Fruit fly (Drosophila melanogaster) whole organism, embryonic: ENCODE data around the gene Trpgamma.

ENCODE experiments used
- Awh ChIP-seq: fragments of 200-800 bp; sonication (Bioruptor generic); IDR thresholded peaks from 2 replicates; pipeline ENCODE4, ENCODE4 v1.3.6; 2022; ENCODE audit warnings: missing biosample characterization, missing genetic modification characterization
- Bgb ChIP-seq: fragments of 200-800 bp; sonication (Bioruptor generic); IDR thresholded peaks from 2 replicates; pipeline ENCODE4 v1.3.6; 2022; ENCODE audit warnings: missing biosample characterization, missing genetic modification characterization; ENCODE audit not compliant: partially characterized antibody
- CG10565 ChIP-seq: fragments of 200-800 bp; sonication (Bioruptor generic); optimal IDR thresholded peaks from 3 replicates; lab custom pipeline; 2016; ENCODE audit warnings: missing biosample characterization, mild to moderate bottlenecking, missing genetic modification characterization
- CG1233 ChIP-seq: fragments of 200-800 bp; sonication (Bioruptor generic); optimal IDR thresholded peaks from 4 replicates; lab custom pipeline; 2018; ENCODE audit warnings: missing biosample characterization, mild to moderate bottlenecking, missing genetic modification characterization
- CG13296 ChIP-seq: fragments of 200-800 bp; sonication (Bioruptor generic); optimal IDR thresholded peaks from 3 replicates; lab custom pipeline; 2018; ENCODE audit warnings: missing biosample characterization, mild to moderate bottlenecking, missing genetic modification characterization
- CG15073 ChIP-seq: fragments of 200-800 bp; sonication (Bioruptor generic); optimal IDR thresholded peaks from 2 replicates; lab custom pipeline; 2016; ENCODE audit warnings: missing biosample characterization, missing genetic modification characterization
- CG1603 ChIP-seq: fragments of 200-800 bp; sonication (Bioruptor generic); optimal IDR thresholded peaks from 2 replicates; lab custom pipeline; 2019; ENCODE audit warnings: missing biosample characterization, mild to moderate bottlenecking, missing genetic modification characterization, moderate library complexity
- CG17328 ChIP-seq: fragments of 200-800 bp; sonication (Bioruptor generic); IDR thresholded peaks from 2 replicates; pipeline ENCODE4 v1.3.6; 2022; ENCODE audit warnings: missing biosample characterization, missing genetic modification characterization
- CG17385 ChIP-seq: fragments of 200-800 bp; sonication (Bioruptor generic); optimal IDR thresholded peaks from 3 replicates; lab custom pipeline; 2018; ENCODE audit warnings: missing biosample characterization, mild to moderate bottlenecking, missing genetic modification characterization
- CG17568 ChIP-seq: fragments of 200-800 bp; sonication (Bioruptor generic); optimal IDR thresholded peaks from 2 replicates; lab custom pipeline; 2018; ENCODE audit warnings: missing biosample characterization, mild to moderate bottlenecking, missing genetic modification characterization, moderate library complexity
- CG18262 ChIP-seq: fragments of 200-800 bp; optimal IDR thresholded peaks from 3 replicates; lab custom pipeline; 2019; ENCODE audit warnings: missing biosample characterization, mild to moderate bottlenecking, missing genetic modification characterization, moderate library complexity
- CG18599 ChIP-seq: fragments of 200-800 bp; sonication (Bioruptor generic); optimal IDR thresholded peaks from 3 replicates; lab custom pipeline; 2017; ENCODE audit warnings: missing biosample characterization, missing genetic modification characterization, mild to moderate bottlenecking, moderate library complexity, missing genetic modification reagents
- CG2875 ChIP-seq: fragments of 200-800 bp; sonication (Bioruptor generic); optimal IDR thresholded peaks from 2 replicates; lab custom pipeline; 2017; ENCODE audit warnings: missing biosample characterization, mild to moderate bottlenecking, missing genetic modification characterization, missing genetic modification reagents
- CG3847 ChIP-seq: fragments of 200-800 bp; sonication (Bioruptor generic); IDR thresholded peaks from 2 replicates; pipeline ENCODE4 v1.3.6; 2022; ENCODE audit warnings: missing biosample characterization, missing genetic modification characterization
- CG4854 ChIP-seq: fragments of 200-800 bp; sonication (Bioruptor generic); optimal IDR thresholded peaks from 2 replicates; lab custom pipeline; 2016; ENCODE audit warnings: missing biosample characterization, missing genetic modification characterization, inconsistent platforms
- CG6791 ChIP-seq: fragments of 200-800 bp; sonication (Bioruptor generic); IDR thresholded peaks from 3 replicates; pipeline ENCODE4 v1.3.6; 2022; ENCODE audit warnings: missing biosample characterization, missing genetic modification characterization; ENCODE audit not compliant: partially characterized antibody
- CG7745 ChIP-seq: fragments of 200-800 bp; sonication (Bioruptor generic); optimal IDR thresholded peaks from 2 replicates; lab custom pipeline; 2018; ENCODE audit warnings: missing biosample characterization, mild to moderate bottlenecking, missing genetic modification characterization, moderate library complexity
- CG8924 ChIP-seq: fragments of 200-800 bp; optimal IDR thresholded peaks from 3 replicates; lab custom pipeline; 2019; ENCODE audit warnings: missing biosample characterization, mild to moderate bottlenecking, missing genetic modification characterization, moderate library complexity
- Dip2 ChIP-seq: fragments of 200-800 bp; sonication (Bioruptor generic); IDR thresholded peaks from 2 replicates; pipeline ENCODE4 v1.3.6; 2022; ENCODE audit warnings: missing biosample characterization, missing genetic modification characterization
- Fer3 ChIP-seq: fragments of 200-800 bp; sonication (Bioruptor generic); optimal IDR thresholded peaks from 2 replicates; lab custom pipeline; 2018; ENCODE audit warnings: missing biosample characterization, mild to moderate bottlenecking, missing genetic modification characterization, moderate library complexity
- HLH54F ChIP-seq: fragments of 200-800 bp; sonication (Bioruptor generic); optimal IDR thresholded peaks from 3 replicates; lab custom pipeline; 2016; ENCODE audit warnings: missing biosample characterization, missing genetic modification characterization
- Hmx ChIP-seq: fragments of 200-800 bp; sonication (Bioruptor generic); optimal IDR thresholded peaks from 2 replicates; lab custom pipeline; 2016; ENCODE audit warnings: missing biosample characterization, missing genetic modification characterization
- Med ChIP-seq: fragments of 200-800 bp; sonication (Bioruptor generic); peaks from one replicate; lab custom pipeline; 2016; ENCODE audit warnings: missing biosample characterization, missing genetic modification characterization, mild to moderate bottlenecking, inconsistent platforms, moderate library complexity
- Optix ChIP-seq: fragments of 200-800 bp; sonication (Bioruptor generic); IDR thresholded peaks from 3 replicates; pipeline ENCODE4 v1.3.6; 2022; ENCODE audit warnings: missing biosample characterization, missing genetic modification characterization
- Pdp1 ChIP-seq, 2 experiments: fragments of 200-800 bp; sonication (Bioruptor generic); optimal IDR thresholded peaks; 3 replicates each; lab custom pipeline; 2016; ENCODE audit warnings: missing biosample characterization in 2 of 2, missing genetic modification characterization in 2 of 2, mild to moderate bottlenecking in 1 of 2, moderate library complexity in 1 of 2
- Rfx ChIP-seq: fragments of 200-800 bp; sonication (Bioruptor generic); IDR thresholded peaks from 2 replicates; pipeline ENCODE4 v1.3.6; 2022; ENCODE audit warnings: missing biosample characterization, missing genetic modification characterization
- Tbp ChIP-seq: fragments of >200 bp; optimal IDR thresholded peaks from 2 replicates; lab custom pipeline; 2018; ENCODE audit warnings: missing biosample characterization, missing genetic modification characterization
- Vsx1 ChIP-seq: fragments of 200-800 bp; sonication (Bioruptor generic); optimal IDR thresholded peaks from 2 replicates; lab custom pipeline; 2017; ENCODE audit warnings: missing biosample characterization, mild to moderate bottlenecking, missing genetic modification characterization, missing genetic modification reagents
- amos ChIP-seq: fragments of 200-800 bp; sonication (Bioruptor generic); IDR thresholded peaks from 2 replicates; pipeline ENCODE4 v1.3.6; 2022; ENCODE audit warnings: missing biosample characterization, missing genetic modification characterization; ENCODE audit not compliant: partially characterized antibody
- ash1 ChIP-seq: fragments of 200-800 bp; sonication (Bioruptor generic); optimal IDR thresholded peaks from 2 replicates; lab custom pipeline; 2018; ENCODE audit warnings: missing biosample characterization, mild to moderate bottlenecking, missing genetic modification characterization
- az2 ChIP-seq: fragments of 200-800 bp; sonication (Bioruptor generic); optimal IDR thresholded peaks from 3 replicates; lab custom pipeline; 2016; ENCODE audit warnings: missing biosample characterization, missing genetic modification characterization
- bbx ChIP-seq: fragments of 200-800 bp; sonication (Bioruptor generic); IDR thresholded peaks from 2 replicates; pipeline ENCODE4 v1.3.6; 2022; ENCODE audit warnings: missing biosample characterization, missing genetic modification characterization; ENCODE audit not compliant: partially characterized antibody
- bowl ChIP-seq: fragments of 200-800 bp; sonication (Bioruptor generic); IDR thresholded peaks from 2 replicates; pipeline ENCODE4 v1.3.6; 2022; ENCODE audit warnings: missing biosample characterization, missing genetic modification characterization
- chif ChIP-seq, 2 experiments: fragments of 200-800 bp; sonication (Bioruptor generic); optimal IDR thresholded peaks; 3 replicates each; lab custom pipeline; 2016; ENCODE audit warnings: missing biosample characterization in 2 of 2, missing genetic modification characterization in 2 of 2
- da ChIP-seq: fragments of 200-800 bp; sonication (Bioruptor generic); optimal IDR thresholded peaks from 2 replicates; lab custom pipeline; 2016; ENCODE audit warnings: missing biosample characterization, missing genetic modification characterization
- exex ChIP-seq: fragments of 200-800 bp; sonication (Bioruptor generic); optimal IDR thresholded peaks from 4 replicates; lab custom pipeline; 2018; ENCODE audit warnings: missing biosample characterization, mild to moderate bottlenecking, missing genetic modification characterization, moderate library complexity
- grn ChIP-seq: fragments of 200-800 bp; sonication (Bioruptor generic); optimal IDR thresholded peaks from 3 replicates; lab custom pipeline; 2017; ENCODE audit warnings: missing biosample characterization, missing genetic modification characterization
- h ChIP-seq: fragments of >200 bp; optimal IDR thresholded peaks from 2 replicates; lab custom pipeline; 2017
- lab ChIP-seq: fragments of 200-800 bp; sonication (Bioruptor generic); optimal IDR thresholded peaks from 3 replicates; lab custom pipeline; 2017; ENCODE audit warnings: missing biosample characterization, missing genetic modification characterization, mild to moderate bottlenecking, moderate library complexity, missing genetic modification reagents
- lola ChIP-seq, 3 experiments: fragments of >200 bp in 2 of 3; fragments of 200-800 bp in 1 of 3; sonication (Bioruptor generic) in 1 of 3; optimal IDR thresholded peaks; 2 replicates each; lab custom pipeline; 2017 to 2019; ENCODE audit warnings: missing biosample characterization in 3 of 3, missing genetic modification characterization in 3 of 3, mild to moderate bottlenecking in 1 of 3, moderate library complexity in 1 of 3
- salm ChIP-seq: fragments of 200-800 bp; sonication (Bioruptor generic); optimal IDR thresholded peaks from 2 replicates; lab custom pipeline; 2018; ENCODE audit warnings: missing biosample characterization, mild to moderate bottlenecking, missing genetic modification characterization
- sd ChIP-seq: fragments of 200-800 bp; sonication (Bioruptor generic); optimal IDR thresholded peaks from 3 replicates; lab custom pipeline; 2018; ENCODE audit warnings: missing biosample characterization, mild to moderate bottlenecking, missing genetic modification characterization, moderate library complexity
- sens ChIP-seq: fragments of 200-800 bp; sonication (Bioruptor generic); peaks from one replicate; lab custom pipeline; 2016; ENCODE audit warnings: missing biosample characterization, missing genetic modification characterization
- sob ChIP-seq: fragments of 200-800 bp; sonication (Bioruptor generic); IDR thresholded peaks from 2 replicates; pipeline ENCODE4 v1.3.6; 2022; ENCODE audit warnings: missing biosample characterization, missing genetic modification characterization
- toy ChIP-seq: fragments of 200-800 bp; sonication (Bioruptor generic); IDR thresholded peaks from 2 replicates; pipeline ENCODE4 v1.3.6; 2022; ENCODE audit warnings: missing biosample characterization, missing genetic modification characterization
- twi ChIP-seq: fragments of 200-800 bp; optimal IDR thresholded peaks from 2 replicates; lab custom pipeline; 2019; ENCODE audit warnings: missing biosample characterization, mild to moderate bottlenecking, missing genetic modification characterization, moderate library complexity
- vvl ChIP-seq: fragments of 200-800 bp; sonication (Bioruptor generic); IDR thresholded peaks from 2 replicates; pipeline ENCODE4 v1.3.6; 2022; ENCODE audit warnings: missing biosample characterization, missing genetic modification characterization
- wor ChIP-seq: fragments of 200-800 bp; sonication (Bioruptor generic); IDR thresholded peaks from 2 replicates; pipeline ENCODE4 v1.3.6; 2022; ENCODE audit warnings: missing biosample characterization, missing genetic modification characterization

Trpgamma gene

dm6 chr2L:16710677-16711076 is 34.2 kb upstream of the Trpgamma start (continued):
- TF ChIP-seq CG2875 (GFP tag; lab: Kevin White, UChicago) (peak; percentile 18), CG1233 (GFP tag; lab: Kevin White, UChicago) (no peak), sens (GFP tag; lab: Kevin White, UChicago) (no peak), Awh (GFP tag; lab: Robert Waterston, UW) (peak; percentile 20; the same call in 1 of the 2 replicates), toy (GFP tag; lab: Robert Waterston, UW) (no peak)

dm6 chr2L:16710234-16710633 is 33.7 kb upstream of the Trpgamma start:
- TF ChIP-seq twi (no peak), Optix (GFP tag; lab: Robert Waterston, UW) (0 out of 3 replicates have a peak, but pooled peaks have one; percentile 12), vvl (GFP tag; lab: Robert Waterston, UW) (peak; percentile 60; the same call in 1 of the 2 replicates), amos (no peak), Med (peak; percentile 62), CG7745 (no peak), salm (tag; lab: Kevin White, UChicago) (peak; percentile 8), sens (GFP tag; lab: Kevin White, UChicago) (peak; percentile 60), Tbp (GFP tag; lab: Kevin White, UChicago) (no peak), CG17568 (GFP tag; lab: Kevin White, UChicago) (peak; percentile 32)

- peak; percentile 83 for TF ChIP-seq Rfx
- no peak for TF ChIP-seq Bgb (GFP tag; lab: Robert Waterston, UW)
- peak; percentile 61 for TF ChIP-seq wor (GFP tag; lab: Robert Waterston, UW)
- no peak for TF ChIP-seq CG18262 (tag; lab: Kevin White, UChicago)
- TF ChIP-seq chif (GFP tag; optimal IDR thresholded peaks at IDR 0.05; lab: Kevin White, UChicago): peak in 1 of 2 experiments; percentile 28
- peak; percentile 88 for TF ChIP-seq CG17328
- TF ChIP-seq az2 (GFP tag; lab: Kevin White, UChicago): peak; percentile 66
- no peak for TF ChIP-seq CG4854 (GFP tag; lab: Kevin White, UChicago)
- peak; percentile 16 for TF ChIP-seq HLH54F (GFP tag; lab: Kevin White, UChicago)
- peak; percentile 70 for TF ChIP-seq CG1603
- TF ChIP-seq lola (GFP tag; optimal IDR thresholded peaks at IDR 0.05; lab: Kevin White, UChicago): peak in 1 of 3 experiments; percentile 57
- no peak for TF ChIP-seq da
- peak; percentile 89 for TF ChIP-seq sob (GFP tag; lab: Robert Waterston, UW)
- peak; percentile 69 for TF ChIP-seq CG3847 (GFP tag; lab: Robert Waterston, UW)
- no peak for TF ChIP-seq ash1
- TF ChIP-seq CG8924 (tag; lab: Kevin White, UChicago): peak; percentile 82
- TF ChIP-seq CG13296: no peak
- peak; percentile 71 for TF ChIP-seq grn
- TF ChIP-seq sd (tag; lab: Kevin White, UChicago): no peak
- no peak for TF ChIP-seq h (lab: Kevin White, UChicago)
- TF ChIP-seq CG10565 (GFP tag; lab: Kevin White, UChicago): no peak
- TF ChIP-seq Dip2 (GFP tag; lab: Robert Waterston, UW): no peak
- no peak for TF ChIP-seq Hmx (GFP tag; lab: Kevin White, UChicago)
- TF ChIP-seq exex (tag; lab: Kevin White, UChicago): no peak
- TF ChIP-seq CG15073: no peak
- TF ChIP-seq lab (GFP tag; lab: Kevin White, UChicago): no peak
- no peak for TF ChIP-seq CG6791 (GFP tag; lab: Robert Waterston, UW)
- TF ChIP-seq Vsx1 (GFP tag; lab: Kevin White, UChicago): peak; percentile 46
- TF ChIP-seq bowl (GFP tag; lab: Robert Waterston, UW): peak; percentile 76; the same call in 1 of the 2 replicates
- TF ChIP-seq CG1233 (GFP tag; lab: Kevin White, UChicago): no peak
- TF ChIP-seq Fer3 (tag; lab: Kevin White, UChicago): no peak
- TF ChIP-seq CG17385 (GFP tag; lab: Kevin White, UChicago): peak; percentile 77
- no peak for TF ChIP-seq bbx
- peak in 1 of 2 experiments; percentile 7 for TF ChIP-seq Pdp1 (GFP tag; optimal IDR thresholded peaks at IDR 0.05; lab: Kevin White, UChicago)
- TF ChIP-seq CG18599: no peak
Measured at dm6 chr2L:16709693-16710092, 33.2 kb upstream of the Trpgamma start.
